Fruit fly (Drosophila melanogaster) whole organism, embryonic: ENCODE measurements around the gene FIG4.
A peak's percentile ranks its signal among the peaks of the same experiment; 100 is the strongest.

ENCODE experiments used
- Adf1 ChIP-seq: fragments of 200-800 bp; sonication (Bioruptor generic); IDR thresholded peaks from 2 replicates; pipeline ENCODE4 v1.3.6; 2022; ENCODE audit warnings: missing biosample characterization, missing genetic modification characterization
- CG10147 ChIP-seq: fragments of 200-800 bp; sonication (Bioruptor generic); optimal IDR thresholded peaks from 2 replicates; lab custom pipeline; 2019; ENCODE audit warnings: missing biosample characterization, mild to moderate bottlenecking, missing genetic modification characterization, moderate library complexity
- CG10366 ChIP-seq: fragments of 200-800 bp; sonication (Bioruptor generic); IDR thresholded peaks from 2 replicates; pipeline ENCODE4 v1.3.6; 2022; ENCODE audit warnings: missing biosample characterization, missing genetic modification characterization
- CG11093 ChIP-seq: fragments of 200-800 bp; sonication (Bioruptor generic); IDR thresholded peaks from 3 replicates; pipeline ENCODE4 v1.3.6; 2022; ENCODE audit warnings: missing biosample characterization, missing genetic modification characterization
- CG12071 ChIP-seq: fragments of 200-800 bp; sonication (Bioruptor generic); optimal IDR thresholded peaks from 3 replicates; lab custom pipeline; 2018; ENCODE audit warnings: missing biosample characterization, mild to moderate bottlenecking, missing genetic modification characterization
- CG12104 ChIP-seq: fragments of 200-800 bp; sonication (Bioruptor generic); optimal IDR thresholded peaks from 3 replicates; lab custom pipeline; 2016; ENCODE audit warnings: missing biosample characterization, missing genetic modification characterization
- CG12155 ChIP-seq: fragments of 200-800 bp; sonication (Bioruptor generic); optimal IDR thresholded peaks from 3 replicates; lab custom pipeline; 2016; ENCODE audit warnings: missing biosample characterization, missing genetic modification characterization
- CG12391 ChIP-seq: fragments of 200-800 bp; sonication (Bioruptor generic); optimal IDR thresholded peaks from 3 replicates; lab custom pipeline; 2018; ENCODE audit warnings: missing biosample characterization, mild to moderate bottlenecking, missing genetic modification characterization, moderate library complexity
- CG12659 ChIP-seq: fragments of 200-800 bp; sonication (Bioruptor generic); optimal IDR thresholded peaks from 3 replicates; lab custom pipeline; 2017; ENCODE audit warnings: mild to moderate bottlenecking, missing biosample characterization, missing genetic modification reagents, missing genetic modification characterization
- CG13424 ChIP-seq: fragments of 200-800 bp; sonication (Bioruptor generic); optimal IDR thresholded peaks from 2 replicates; lab custom pipeline; 2019; ENCODE audit warnings: missing biosample characterization, mild to moderate bottlenecking, missing genetic modification characterization, moderate library complexity
- CG16779 ChIP-seq: fragments of 200-800 bp; sonication (Bioruptor generic); IDR thresholded peaks from 2 replicates; pipeline ENCODE4 v1.3.6; 2022; ENCODE audit warnings: missing biosample characterization, missing genetic modification characterization
- CG18262 ChIP-seq: fragments of 200-800 bp; optimal IDR thresholded peaks from 3 replicates; lab custom pipeline; 2019; ENCODE audit warnings: missing biosample characterization, mild to moderate bottlenecking, missing genetic modification characterization, moderate library complexity
- CG18476 ChIP-seq: fragments of 200-800 bp; sonication (Bioruptor generic); optimal IDR thresholded peaks from 2 replicates; lab custom pipeline; 2016; ENCODE audit warnings: missing biosample characterization, mild to moderate bottlenecking, missing genetic modification characterization
- CG18764 ChIP-seq: fragments of 200-800 bp; sonication (Bioruptor generic); optimal IDR thresholded peaks from 3 replicates; lab custom pipeline; 2016; ENCODE audit warnings: missing biosample characterization, missing genetic modification characterization
- CG2202 ChIP-seq: fragments of 200-800 bp; sonication (Bioruptor generic); optimal IDR thresholded peaks from 2 replicates; lab custom pipeline; 2018; ENCODE audit warnings: missing biosample characterization, mild to moderate bottlenecking, missing genetic modification characterization
- CG30403 ChIP-seq: fragments of 200-800 bp; sonication (Bioruptor generic); optimal IDR thresholded peaks from 3 replicates; lab custom pipeline; 2016; ENCODE audit warnings: missing biosample characterization, missing genetic modification characterization
- CG3726 ChIP-seq: fragments of 200-800 bp; sonication (Bioruptor generic); IDR thresholded peaks from 3 replicates; pipeline ENCODE4, ENCODE4 v1.3.6; 2022; ENCODE audit warnings: missing biosample characterization, missing genetic modification characterization
- CG4854 ChIP-seq: fragments of 200-800 bp; sonication (Bioruptor generic); optimal IDR thresholded peaks from 2 replicates; lab custom pipeline; 2016; ENCODE audit warnings: missing biosample characterization, missing genetic modification characterization, inconsistent platforms
- CG5245 ChIP-seq: fragments of 200-800 bp; sonication (Bioruptor generic); optimal IDR thresholded peaks from 3 replicates; lab custom pipeline; 2016; ENCODE audit warnings: missing biosample characterization, missing genetic modification characterization
- CG6689 ChIP-seq: fragments of 200-800 bp; sonication (Bioruptor generic); IDR thresholded peaks from 2 replicates; pipeline ENCODE4 v1.3.6; 2022; ENCODE audit warnings: missing biosample characterization, missing genetic modification characterization
- CG7556 ChIP-seq: fragments of 200-800 bp; sonication (Bioruptor generic); optimal IDR thresholded peaks from 2 replicates; lab custom pipeline; 2017; ENCODE audit warnings: missing biosample characterization, mild to moderate bottlenecking, missing genetic modification characterization
- CoRest ChIP-seq: fragments of 200-800 bp; sonication (Bioruptor generic); optimal IDR thresholded peaks from 3 replicates; lab custom pipeline; 2018; ENCODE audit warnings: missing biosample characterization, mild to moderate bottlenecking, missing genetic modification characterization, moderate library complexity
- Drgx ChIP-seq: fragments of 200-800 bp; sonication (Bioruptor generic); IDR thresholded peaks from 2 replicates; pipeline ENCODE4 v1.3.6; 2022; ENCODE audit warnings: missing biosample characterization, missing genetic modification characterization
- E2f2 ChIP-seq: fragments of 200-800 bp; sonication (Bioruptor generic); IDR thresholded peaks from 2 replicates; pipeline ENCODE4 v1.3.6; 2022; ENCODE audit warnings: missing biosample characterization, missing genetic modification characterization
- Eip74EF ChIP-seq, 2 experiments: fragments of 200-800 bp in 1 of 2; fragments of >200 bp in 1 of 2; sonication (Bioruptor generic) in 1 of 2; optimal IDR thresholded peaks; 2 replicates each; lab custom pipeline; 2017 to 2019; ENCODE audit warnings: missing biosample characterization in 2 of 2, missing genetic modification characterization in 2 of 2, mild to moderate bottlenecking in 1 of 2, moderate library complexity in 1 of 2
- Myb ChIP-seq: fragments of 200-800 bp; sonication (Bioruptor generic); optimal IDR thresholded peaks from 2 replicates; lab custom pipeline; 2016; ENCODE audit warnings: missing biosample characterization, missing genetic modification characterization
- Nf-YA ChIP-seq: fragments of 200-800 bp; sonication (Bioruptor generic); IDR thresholded peaks from 2 replicates; pipeline ENCODE4 v1.3.6; 2022; ENCODE audit warnings: missing biosample characterization, missing genetic modification characterization
- PHDP ChIP-seq: fragments of 200-800 bp; sonication (Bioruptor generic); optimal IDR thresholded peaks from 3 replicates; lab custom pipeline; 2018; ENCODE audit warnings: missing biosample characterization, mild to moderate bottlenecking, missing genetic modification characterization, moderate library complexity
- Ssrp ChIP-seq: fragments of 200-800 bp; sonication (Bioruptor generic); optimal IDR thresholded peaks from 2 replicates; lab custom pipeline; 2018; ENCODE audit warnings: missing biosample characterization, mild to moderate bottlenecking, missing genetic modification characterization, moderate library complexity
- az2 ChIP-seq: fragments of 200-800 bp; sonication (Bioruptor generic); optimal IDR thresholded peaks from 3 replicates; lab custom pipeline; 2016; ENCODE audit warnings: missing biosample characterization, missing genetic modification characterization
- chif ChIP-seq, 2 experiments: fragments of 200-800 bp; sonication (Bioruptor generic); optimal IDR thresholded peaks; 3 replicates each; lab custom pipeline; 2016; ENCODE audit warnings: missing biosample characterization in 2 of 2, missing genetic modification characterization in 2 of 2
- dimm ChIP-seq: fragments of 200-800 bp; sonication (Bioruptor generic); IDR thresholded peaks from 2 replicates; pipeline ENCODE4 v1.3.6; 2022; ENCODE audit warnings: missing biosample characterization, missing genetic modification characterization
- ewg ChIP-seq: fragments of 200-800 bp; sonication (Bioruptor generic); optimal IDR thresholded peaks from 3 replicates; lab custom pipeline; 2017; ENCODE audit warnings: mild to moderate bottlenecking, missing biosample characterization, missing genetic modification reagents, missing genetic modification characterization
- fd96Cb ChIP-seq: fragments of 200-800 bp; sonication (Bioruptor generic); optimal IDR thresholded peaks from 2 replicates; lab custom pipeline; 2018; ENCODE audit warnings: missing biosample characterization, mild to moderate bottlenecking, missing genetic modification characterization, moderate library complexity
- gcm ChIP-seq: fragments of 200-800 bp; sonication (Bioruptor generic); optimal IDR thresholded peaks from 2 replicates; lab custom pipeline; 2019; ENCODE audit warnings: missing biosample characterization, mild to moderate bottlenecking, missing genetic modification characterization, moderate library complexity
- gem ChIP-seq: fragments of 200-800 bp; sonication (Bioruptor generic); optimal IDR thresholded peaks from 2 replicates; lab custom pipeline; 2019; ENCODE audit warnings: missing biosample characterization, mild to moderate bottlenecking, missing genetic modification characterization, moderate library complexity
- gro ChIP-seq: fragments of 200-800 bp; sonication (Bioruptor generic); optimal IDR thresholded peaks from 2 replicates; lab custom pipeline; 2016; ENCODE audit warnings: missing biosample characterization, missing genetic modification characterization
- lab ChIP-seq: fragments of 200-800 bp; sonication (Bioruptor generic); optimal IDR thresholded peaks from 3 replicates; lab custom pipeline; 2017; ENCODE audit warnings: missing biosample characterization, missing genetic modification characterization, mild to moderate bottlenecking, moderate library complexity, missing genetic modification reagents
- lov ChIP-seq, 2 experiments: fragments of 200-800 bp in 1 of 2; fragments of >200 bp in 1 of 2; sonication (Bioruptor generic) in 1 of 2; IDR thresholded peaks in 1 of 2; optimal IDR thresholded peaks in 1 of 2; 2 replicates in 1 of 2; 3 replicates in 1 of 2; pipeline versions ENCODE4 v1.3.6 to Lab custom; 2017 to 2022; ENCODE audit warnings: missing biosample characterization in 1 of 2, missing genetic modification characterization in 1 of 2
- mam ChIP-seq: fragments of 200-800 bp; sonication (Bioruptor generic); optimal IDR thresholded peaks from 3 replicates; lab custom pipeline; 2016; ENCODE audit warnings: missing biosample characterization, missing genetic modification characterization
- salm ChIP-seq: fragments of 200-800 bp; sonication (Bioruptor generic); optimal IDR thresholded peaks from 2 replicates; lab custom pipeline; 2018; ENCODE audit warnings: missing biosample characterization, mild to moderate bottlenecking, missing genetic modification characterization
- seq ChIP-seq: fragments of 200-800 bp; sonication (Bioruptor generic); IDR thresholded peaks from 2 replicates; pipeline ENCODE4 v1.3.6; 2022; ENCODE audit warnings: missing biosample characterization, missing genetic modification characterization
- shn ChIP-seq: fragments of 200-800 bp; sonication (Bioruptor generic); optimal IDR thresholded peaks from 3 replicates; lab custom pipeline; 2016; ENCODE audit warnings: missing biosample characterization, missing genetic modification characterization
- sob ChIP-seq: fragments of 200-800 bp; sonication (Bioruptor generic); IDR thresholded peaks from 2 replicates; pipeline ENCODE4 v1.3.6; 2022; ENCODE audit warnings: missing biosample characterization, missing genetic modification characterization
- stc ChIP-seq: fragments of 200-800 bp; sonication (Bioruptor generic); IDR thresholded peaks from 2 replicates; pipeline ENCODE4 v1.3.6; 2022; ENCODE audit warnings: missing biosample characterization, missing genetic modification characterization
- tap ChIP-seq: fragments of 200-800 bp; optimal IDR thresholded peaks from 3 replicates; lab custom pipeline; 2019; ENCODE audit warnings: missing biosample characterization, mild to moderate bottlenecking, missing genetic modification characterization, moderate library complexity
- unpg ChIP-seq: fragments of 200-800 bp; sonication (Bioruptor generic); optimal IDR thresholded peaks from 3 replicates; lab custom pipeline; 2018; ENCODE audit warnings: missing biosample characterization, mild to moderate bottlenecking, missing genetic modification characterization, moderate library complexity

FIG4 gene

dm6 chr2L:4440881-4441737, 23.9 kb upstream of the FIG4 start, which contains the start of gene CG15431 (continued):
- TF ChIP-seq CG7556 (GFP tag; lab: Kevin White, UChicago), result peak; percentile 79
- peak; percentile 45 for TF ChIP-seq CG18476 (GFP tag; lab: Kevin White, UChicago)
- peak; percentile 47 for TF ChIP-seq CoRest (tag; lab: Kevin White, UChicago)
- peak; percentile 44 for TF ChIP-seq CG13424
- peak; percentile 17 for TF ChIP-seq CG18764 (GFP tag; lab: Kevin White, UChicago)
- TF ChIP-seq CG11093 (GFP tag; lab: Robert Waterston, UW), result 0 out of 3 replicates have a peak, but pooled peaks have one; percentile 21
- TF ChIP-seq Ssrp (tag; lab: Kevin White, UChicago), result no peak
- peak; percentile 53; the same call in 1 of the 2 replicates for TF ChIP-seq seq
- TF ChIP-seq E2f2 (GFP tag; lab: Robert Waterston, UW), result peak; percentile 48
- peak in 1 of 2 experiments; percentile 3 for TF ChIP-seq chif (GFP tag; optimal IDR thresholded peaks at IDR 0.05; lab: Kevin White, UChicago)
- no peak for TF ChIP-seq CG12155 (GFP tag; lab: Kevin White, UChicago)
- peak; percentile 55 for TF ChIP-seq CG30403 (GFP tag; lab: Kevin White, UChicago)
- TF ChIP-seq CG6689 (GFP tag; lab: Robert Waterston, UW), result 0 out of 2 replicates have a peak, but pooled peaks have one; percentile 29
- no peak for TF ChIP-seq CG2202 (tag; lab: Kevin White, UChicago)
- TF ChIP-seq CG12391 (tag; lab: Kevin White, UChicago), result peak; percentile 61
- TF ChIP-seq mam, result peak; percentile 44
- TF ChIP-seq CG12071 (GFP tag; lab: Kevin White, UChicago), result peak; percentile 43
- TF ChIP-seq unpg (GFP tag; lab: Kevin White, UChicago), result peak; percentile 66
- no peak for TF ChIP-seq dimm (GFP tag; lab: Robert Waterston, UW)
- 0 out of 2 replicates have a peak, but pooled peaks have one; percentile 49 for TF ChIP-seq Drgx (GFP tag; lab: Robert Waterston, UW)
- TF ChIP-seq shn, result no peak
- TF ChIP-seq CG10147 (GFP tag; lab: Kevin White, UChicago), result peak; percentile 28
- no peak for TF ChIP-seq lov (optimal IDR thresholded peaks at IDR 0.05; lab: Kevin White, UChicago)
- TF ChIP-seq lov (GFP tag; IDR thresholded peaks at IDR 0.05; lab: Robert Waterston, UW), result no peak
- peak; percentile 31; the same call in 1 of the 2 replicates for TF ChIP-seq stc (GFP tag; lab: Robert Waterston, UW)
- TF ChIP-seq CG3726 (GFP tag; lab: Robert Waterston, UW), result peak; percentile 59; the same call in 1 of the 3 replicates
- TF ChIP-seq CG4854 (GFP tag; lab: Kevin White, UChicago), result peak; percentile 41
- peak; percentile 65 for TF ChIP-seq ewg
- TF ChIP-seq CG12659, result peak; percentile 39
- no peak for TF ChIP-seq CG18262 (tag; lab: Kevin White, UChicago)
- TF ChIP-seq Adf1 (GFP tag; lab: Robert Waterston, UW), result peak; percentile 42; the same call in 1 of the 2 replicates
- no peak for TF ChIP-seq gcm (GFP tag; lab: Kevin White, UChicago)
- peak; percentile 52 for TF ChIP-seq az2 (GFP tag; lab: Kevin White, UChicago)
- 0 out of 2 replicates have a peak, but pooled peaks have one; percentile 63 for TF ChIP-seq CG16779 (GFP tag; lab: Robert Waterston, UW)
- TF ChIP-seq Eip74EF (GFP tag; optimal IDR thresholded peaks at IDR 0.05; lab: Kevin White, UChicago), result peak in 1 of 2 experiments; percentile 53
- peak; percentile 25 for TF ChIP-seq fd96Cb (tag; lab: Kevin White, UChicago)
- peak; percentile 69 for TF ChIP-seq gem (tag; lab: Kevin White, UChicago)
- peak; percentile 14 for TF ChIP-seq CG5245 (GFP tag; lab: Kevin White, UChicago)
- peak; percentile 42 for TF ChIP-seq gro (GFP tag; lab: Kevin White, UChicago)
- peak; percentile 82 for TF ChIP-seq lab (GFP tag; lab: Kevin White, UChicago)
- peak; percentile 62 for TF ChIP-seq CG10366 (GFP tag; lab: Robert Waterston, UW)
- TF ChIP-seq Nf-YA (GFP tag; lab: Robert Waterston, UW), result peak; percentile 62; the same call in 1 of the 2 replicates
- peak; percentile 71 for TF ChIP-seq sob (GFP tag; lab: Robert Waterston, UW)
- no peak for TF ChIP-seq Myb (GFP tag; lab: Kevin White, UChicago)
- TF ChIP-seq salm, result peak; percentile 32
- TF ChIP-seq PHDP (tag; lab: Kevin White, UChicago), result peak; percentile 64
- TF ChIP-seq CG12104 (GFP tag; lab: Kevin White, UChicago), result peak; percentile 29
- TF ChIP-seq tap (tag; lab: Kevin White, UChicago), result peak; percentile 24
